Worm (Caenorhabditis elegans) whole organism, L1 larva: ENCODE results near the gene irld-66.

Source experiments
- fkh-8 ChIP-seq: sonication (generic microtip); optimal IDR thresholded peaks from 2 replicates; lab custom pipeline; 2016; ENCODE audit warnings: mild to moderate bottlenecking, missing genetic modification characterization, missing compliant biosample characterization
- grh-1 ChIP-seq: fragments of 200-800 bp; sonication (Bioruptor generic); IDR thresholded peaks from 2 replicates; pipeline ENCODE4 v1.3.6; 2022; ENCODE audit warnings: missing genetic modification reagents, missing genetic modification characterization, missing compliant biosample characterization
- nhr-237 ChIP-seq: fragments of 150-350 bp; optimal IDR thresholded peaks from 2 replicates; lab custom pipeline; 2014; ENCODE audit warnings: missing biosample characterization, missing genetic modification characterization
- pqm-1 ChIP-seq: sonication (generic microtip); optimal IDR thresholded peaks from 3 replicates; lab custom pipeline; 2017; ENCODE audit warnings: missing biosample characterization, missing genetic modification characterization
- vab-15 ChIP-seq: sonication (generic microtip); optimal IDR thresholded peaks from 2 replicates; lab custom pipeline; 2017; ENCODE audit warnings: missing genotype, mild to moderate bottlenecking, missing genetic modification characterization, missing compliant biosample characterization

DNA sequence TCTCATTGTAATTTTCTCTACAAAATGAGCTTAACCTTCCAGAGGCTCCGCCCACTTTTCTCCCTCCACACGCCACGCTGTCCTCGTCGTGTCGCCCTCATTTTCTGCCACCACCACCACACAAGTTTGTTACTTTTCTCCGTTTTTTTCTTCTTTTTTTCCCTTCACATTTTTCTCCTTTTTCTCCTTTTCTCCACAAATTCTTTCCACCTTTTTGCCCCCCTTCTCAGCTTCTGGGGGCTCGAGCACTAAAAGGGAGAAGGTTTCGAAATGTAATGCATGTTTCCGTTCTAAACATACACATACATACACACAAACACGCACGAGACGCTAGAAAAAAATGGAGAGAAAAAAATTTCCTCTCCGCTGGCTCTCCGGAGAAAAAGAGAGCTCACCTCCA lies 36.0 kb upstream of the irld-66 start, which contains the start of gene nhr-88:
- TF ChIP-seq vab-15 (tag; lab: Kevin White, UChicago) (no peak), pqm-1 (tag; lab: Kevin White, UChicago) (no peak), grh-1 (no peak), nhr-237 (tag; lab: Kevin White, UChicago) (no peak), fkh-8 (peak; percentile 60)
